Worm (Caenorhabditis elegans): Measurements from ENCODE around the gene srb-16.

ce11 chrII:5101701-5102100 lies 49.0 kb downstream of the srb-16 start, which contains the start of the genes idpb-3 and idpb-1:
- TF ChIP-seq unc-62 (GFP tag; optimal IDR thresholded peaks at IDR 0.05), result no peak
- TF ChIP-seq unc-39 (tag; optimal IDR thresholded peaks at IDR 0.05), result no peak
- TF ChIP-seq ceh-39 (tag; optimal IDR thresholded peaks at IDR 0.05), result no peak
- TF ChIP-seq mab-5 (tag; optimal IDR thresholded peaks at IDR 0.05), result no peak
- no peak for TF ChIP-seq nhr-76 (tag; optimal IDR thresholded peaks at IDR 0.05)
- no peak for TF ChIP-seq hlh-1 (tag; optimal IDR thresholded peaks at IDR 0.05)
- no peak for TF ChIP-seq elt-3 (tag; optimal IDR thresholded peaks at IDR 0.05)
- no peak for TF ChIP-seq nhr-237 (tag; optimal IDR thresholded peaks at IDR 0.05)
- TF ChIP-seq lin-32 (GFP tag; optimal IDR thresholded peaks at IDR 0.05), result no peak
- no peak for TF ChIP-seq ham-2 (GFP tag; optimal IDR thresholded peaks at IDR 0.05)
- no peak for TF ChIP-seq blmp-1 (tag; optimal IDR thresholded peaks at IDR 0.05)
- TF ChIP-seq lin-13 (tag; optimal IDR thresholded peaks at IDR 0.05), result no peak
- TF ChIP-seq drap-1 (GFP tag; optimal IDR thresholded peaks at IDR 0.05), result no peak
- TF ChIP-seq snpc-4 (tag; optimal IDR thresholded peaks at IDR 0.05), result no peak

Measured in whole organism, mixed stage, embryonic.